Worm (Caenorhabditis elegans) whole organism, L1 larva: ENCODE measurements around the gene nduv-3.

Source experiments
- lin-35 ChIP-seq, 2 experiments: fragments of 150-350 bp; optimal IDR thresholded peaks; 2 replicates each; lab custom pipeline; 2014; ENCODE audit warnings: missing biosample characterization in 2 of 2, missing genetic modification characterization in 2 of 2, missing genetic modification reagents in 2 of 2
- nhr-11 ChIP-seq: fragments of 150-350 bp; optimal IDR thresholded peaks from 2 replicates; lab custom pipeline; 2014; ENCODE audit warnings: missing biosample characterization, missing genetic modification characterization
- nhr-12 ChIP-seq: sonication (generic microtip); optimal IDR thresholded peaks from 2 replicates; lab custom pipeline; 2017; ENCODE audit warnings: missing biosample characterization, missing genetic modification characterization
- nhr-28 ChIP-seq: fragments of 150-350 bp; optimal IDR thresholded peaks from 2 replicates; lab custom pipeline; 2014; ENCODE audit warnings: missing biosample characterization, missing genetic modification characterization
- nhr-77 ChIP-seq: fragments of 150-350 bp; optimal IDR thresholded peaks from 2 replicates; lab custom pipeline; 2014; ENCODE audit warnings: missing biosample characterization, missing genetic modification characterization
- nhr-90 ChIP-seq: sonication (generic microtip); optimal IDR thresholded peaks from 2 replicates; lab custom pipeline; 2016; ENCODE audit warnings: mild to moderate bottlenecking, missing genetic modification characterization, missing compliant biosample characterization; ENCODE audit not compliant: poor library complexity
- pqm-1 ChIP-seq: sonication (generic microtip); optimal IDR thresholded peaks from 3 replicates; lab custom pipeline; 2017; ENCODE audit warnings: missing biosample characterization, missing genetic modification characterization
- ztf-11 ChIP-seq, 2 experiments: sonication (generic microtip); optimal IDR thresholded peaks; 2 replicates each; lab custom pipeline; 2016 to 2017; ENCODE audit warnings: missing genetic modification characterization in 2 of 2, missing biosample characterization in 1 of 2, missing compliant biosample characterization in 1 of 2

DNA sequence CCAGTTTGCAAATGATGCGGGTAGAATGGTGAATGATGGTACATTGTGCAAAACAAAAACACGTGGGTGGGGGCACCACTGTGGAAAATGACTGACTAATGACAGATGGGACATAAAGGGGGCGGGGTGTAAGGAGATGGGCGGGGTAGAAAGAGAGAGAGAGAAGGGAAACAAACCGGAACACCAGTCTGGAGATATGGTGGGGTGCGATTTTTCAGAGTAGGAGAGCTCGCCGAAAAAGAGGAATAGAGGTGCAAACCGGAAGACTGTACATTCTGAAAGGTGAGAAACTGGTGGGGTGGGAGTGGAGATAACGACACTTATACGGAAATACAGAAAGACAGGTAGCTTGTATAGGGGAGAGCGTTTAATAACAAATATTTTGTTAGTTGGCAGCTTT, 12.9 kb upstream of the nduv-3 start, which contains the start of gene ngn-1:
- no peak for TF ChIP-seq lin-35 (GFP tag; optimal IDR thresholded peaks at IDR 0.05; lab: Kevin White, UChicago)
- no peak for TF ChIP-seq nhr-11 (tag; lab: Kevin White, UChicago)
- no peak for TF ChIP-seq nhr-77 (tag; lab: Kevin White, UChicago)
- no peak for TF ChIP-seq ztf-11 (tag; optimal IDR thresholded peaks at IDR 0.05; lab: Kevin White, UChicago)
- no peak for TF ChIP-seq nhr-90 (tag; lab: Kevin White, UChicago)
- no peak for TF ChIP-seq nhr-12 (tag; lab: Kevin White, UChicago)
- no peak for TF ChIP-seq pqm-1
- TF ChIP-seq nhr-28 (tag; lab: Kevin White, UChicago), result no peak
